Worm (Caenorhabditis elegans) whole organism, L2 larva: ENCODE measurements around the gene sos-1.
A peak's percentile ranks its signal among the peaks of the same experiment; 100 is the strongest.
"Not testable (repeated sequence)": the region's sequence is repeated elsewhere in the genome, so short reads cannot be mapped to it uniquely, and the experiment has no call there.

Experiments
- C34F6.9 ChIP-seq: fragments of 150-350 bp; optimal IDR thresholded peaks from 2 replicates; lab custom pipeline; 2014; ENCODE audit warnings: missing biosample characterization, missing genetic modification characterization
- F13H6.1 ChIP-seq: sonication (generic microtip); optimal IDR thresholded peaks from 2 replicates; lab custom pipeline; 2016; ENCODE audit warnings: missing genetic modification characterization, missing compliant biosample characterization
- Y55F3AM.14 ChIP-seq: fragments of 200-800 bp; sonication (Bioruptor generic); optimal IDR thresholded peaks from 2 replicates; lab custom pipeline; 2018; ENCODE audit warnings: mild to moderate bottlenecking, missing genetic modification characterization, missing compliant biosample characterization
- ZK546.5 ChIP-seq: sonication (generic microtip); optimal IDR thresholded peaks from 2 replicates; lab custom pipeline; 2017; ENCODE audit warnings: missing biosample characterization, missing genetic modification characterization
- alr-1 ChIP-seq: fragments of 150-350 bp; optimal IDR thresholded peaks from 2 replicates; lab custom pipeline; 2014; ENCODE audit warnings: missing biosample characterization, missing genetic modification characterization
- blmp-1 ChIP-seq: sonication (generic microtip); optimal IDR thresholded peaks from 2 replicates; lab custom pipeline; 2017; ENCODE audit warnings: missing genetic modification characterization, mild to moderate bottlenecking, missing compliant biosample characterization, antibody characterized with exemption, moderate library complexity; ENCODE audit not compliant: insufficient read depth
- ceh-82 ChIP-seq: fragments of 150-350 bp; optimal IDR thresholded peaks from 2 replicates; lab custom pipeline; 2014; ENCODE audit warnings: missing biosample characterization, missing genetic modification characterization
- crh-2 ChIP-seq: sonication (generic microtip); optimal IDR thresholded peaks from 2 replicates; lab custom pipeline; 2017; ENCODE audit warnings: missing biosample characterization, missing genetic modification characterization
- egl-27 ChIP-seq: sonication (generic microtip); optimal IDR thresholded peaks from 3 replicates; lab custom pipeline; 2017; ENCODE audit warnings: missing biosample characterization, missing genetic modification reagents, missing genetic modification characterization
- elt-1 ChIP-seq: fragments of 150-350 bp; optimal IDR thresholded peaks from 2 replicates; lab custom pipeline; 2014; ENCODE audit warnings: missing biosample characterization, missing genetic modification characterization
- elt-3 ChIP-seq: sonication (generic microtip); optimal IDR thresholded peaks from 2 replicates; lab custom pipeline; 2017; ENCODE audit warnings: missing biosample characterization, missing genetic modification characterization
- fos-1 ChIP-seq: fragments of 150-350 bp; optimal IDR thresholded peaks from 2 replicates; lab custom pipeline; 2014; ENCODE audit warnings: missing biosample characterization, missing genetic modification characterization
- gmeb-1 ChIP-seq: fragments of 150-350 bp; optimal IDR thresholded peaks from 2 replicates; lab custom pipeline; 2014; ENCODE audit warnings: missing biosample characterization, missing genetic modification characterization
- lin-11 ChIP-seq: fragments of 150-350 bp; sonication (generic microtip); optimal IDR thresholded peaks from 2 replicates; lab custom pipeline; 2014; ENCODE audit warnings: missing biosample characterization, missing genetic modification characterization, inconsistent platforms, mixed read lengths
- lin-13 ChIP-seq: fragments of 150-350 bp; optimal IDR thresholded peaks from 2 replicates; lab custom pipeline; 2014; ENCODE audit warnings: missing biosample characterization, missing genetic modification reagents, missing genetic modification characterization
- lin-39 ChIP-seq: fragments of 150-350 bp; optimal IDR thresholded peaks from 2 replicates; lab custom pipeline; 2014; ENCODE audit warnings: missing biosample characterization, missing genetic modification reagents, missing genetic modification characterization
- lsy-2 ChIP-seq, 2 experiments: fragments of 150-350 bp in 1 of 2; sonication (generic microtip) in 1 of 2; optimal IDR thresholded peaks; 2 replicates each; lab custom pipeline; 2014 to 2017; ENCODE audit warnings: missing biosample characterization in 2 of 2, missing genetic modification characterization in 2 of 2
- mab-5 ChIP-seq: fragments of 150-350 bp; optimal IDR thresholded peaks from 2 replicates; lab custom pipeline; 2014; ENCODE audit warnings: missing biosample characterization, missing genetic modification characterization
- mbf-1 ChIP-seq: sonication (generic microtip); optimal IDR thresholded peaks from 2 replicates; lab custom pipeline; 2017; ENCODE audit warnings: missing biosample characterization, missing genetic modification characterization
- mdl-1 ChIP-seq, 2 experiments: fragments of 150-350 bp in 1 of 2; sonication (generic microtip) in 1 of 2; optimal IDR thresholded peaks; 2 replicates each; lab custom pipeline; 2017; ENCODE audit warnings: missing biosample characterization in 2 of 2, missing genetic modification characterization in 2 of 2
- nhr-10 ChIP-seq: sonication (generic microtip); optimal IDR thresholded peaks from 2 replicates; lab custom pipeline; 2017; ENCODE audit warnings: missing biosample characterization, missing genetic modification characterization
- nhr-11 ChIP-seq: fragments of 150-350 bp; optimal IDR thresholded peaks from 2 replicates; lab custom pipeline; 2014; ENCODE audit warnings: missing biosample characterization, missing genetic modification characterization
- nhr-12 ChIP-seq: fragments of 150-350 bp; optimal IDR thresholded peaks from 2 replicates; lab custom pipeline; 2014; ENCODE audit warnings: missing biosample characterization, missing genetic modification characterization
- nhr-129 ChIP-seq: fragments of 150-350 bp; optimal IDR thresholded peaks from 2 replicates; lab custom pipeline; 2014; ENCODE audit warnings: missing biosample characterization, missing genetic modification characterization
- nhr-21 ChIP-seq: fragments of 150-350 bp; optimal IDR thresholded peaks from 2 replicates; lab custom pipeline; 2014; ENCODE audit warnings: missing biosample characterization, missing genetic modification characterization
- nhr-23 ChIP-seq: fragments of 150-350 bp; optimal IDR thresholded peaks from 2 replicates; lab custom pipeline; 2014; ENCODE audit warnings: missing biosample characterization, missing genetic modification reagents, missing genetic modification characterization
- nhr-237 ChIP-seq: fragments of 150-350 bp; optimal IDR thresholded peaks from 2 replicates; lab custom pipeline; 2014; ENCODE audit warnings: missing biosample characterization, missing genetic modification characterization
- nhr-25 ChIP-seq: fragments of 150-350 bp; sonication (generic microtip); optimal IDR thresholded peaks from 3 replicates; lab custom pipeline; 2014; ENCODE audit warnings: missing biosample characterization, missing genetic modification characterization
- nhr-6 ChIP-seq: fragments of 150-350 bp; optimal IDR thresholded peaks from 2 replicates; lab custom pipeline; 2014; ENCODE audit warnings: missing biosample characterization, missing genetic modification characterization
- nhr-77 ChIP-seq: fragments of 150-350 bp; optimal IDR thresholded peaks from 2 replicates; lab custom pipeline; 2014; ENCODE audit warnings: missing biosample characterization, missing genetic modification characterization
- peb-1 ChIP-seq: fragments of 150-350 bp; optimal IDR thresholded peaks from 2 replicates; lab custom pipeline; 2014; ENCODE audit warnings: missing biosample characterization, missing genetic modification characterization
- sem-4 ChIP-seq: fragments of 150-350 bp; optimal IDR thresholded peaks from 2 replicates; lab custom pipeline; 2014; ENCODE audit warnings: missing biosample characterization, missing genetic modification reagents, missing genetic modification characterization
- skn-1 ChIP-seq: sonication (generic microtip); optimal IDR thresholded peaks from 2 replicates; lab custom pipeline; 2017; ENCODE audit warnings: missing biosample characterization, missing genetic modification characterization
- sma-3 ChIP-seq: sonication (generic microtip); optimal IDR thresholded peaks from 2 replicates; lab custom pipeline; 2016; ENCODE audit warnings: missing genetic modification reagents, missing genetic modification characterization, missing compliant biosample characterization
- sma-9 ChIP-seq, 2 experiments: fragments of 150-350 bp in 1 of 2; sonication (generic microtip) in 1 of 2; optimal IDR thresholded peaks; 2 replicates each; lab custom pipeline; 2014 to 2016; ENCODE audit warnings: missing genetic modification characterization in 2 of 2, mild to moderate bottlenecking in 1 of 2, missing biosample characterization in 1 of 2, missing compliant biosample characterization in 1 of 2, missing genetic modification reagents in 1 of 2, moderate library complexity in 1 of 2
- snpc-4 ChIP-seq: fragments of 150-350 bp; optimal IDR thresholded peaks from 2 replicates; lab custom pipeline; 2014; ENCODE audit warnings: missing biosample characterization, missing genetic modification characterization
- unc-55 ChIP-seq: fragments of 150-350 bp; sonication (generic microtip); optimal IDR thresholded peaks from 3 replicates; lab custom pipeline; 2014; ENCODE audit warnings: missing biosample characterization, missing genetic modification reagents, missing genetic modification characterization
- unc-62 ChIP-seq: fragments of 150-350 bp; optimal IDR thresholded peaks from 2 replicates; lab custom pipeline; 2014; ENCODE audit warnings: missing biosample characterization, missing genetic modification reagents, missing genetic modification characterization
- zag-1 ChIP-seq: fragments of 150-350 bp; optimal IDR thresholded peaks from 2 replicates; lab custom pipeline; 2014; ENCODE audit warnings: missing biosample characterization, missing genetic modification characterization
- ztf-4 ChIP-seq: fragments of 150-350 bp; optimal IDR thresholded peaks from 2 replicates; lab custom pipeline; 2014; ENCODE audit warnings: missing biosample characterization, missing genetic modification characterization

Gene sos-1

DNA sequence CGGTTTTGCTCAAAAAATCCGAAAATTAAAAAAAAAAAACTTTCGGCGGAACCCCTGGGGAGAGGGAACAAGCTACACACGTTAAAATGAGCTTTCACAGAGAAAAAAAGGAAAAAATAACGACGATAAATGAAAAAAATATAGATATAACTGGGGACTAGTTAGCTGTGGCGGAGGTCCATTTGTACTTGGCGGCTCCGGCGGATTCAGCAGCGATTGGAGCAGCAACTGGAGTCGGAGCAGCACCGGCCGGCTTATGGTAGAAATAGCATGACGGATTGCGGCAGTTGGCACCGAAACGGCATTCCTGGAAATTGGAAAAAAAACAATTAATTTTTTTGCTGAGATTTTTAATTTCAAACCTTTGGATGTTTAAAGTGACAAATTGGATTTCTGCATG is 13.4 kb upstream of the sos-1 start:
- no peak for TF ChIP-seq elt-3 (tag; lab: Kevin White, UChicago)
- no peak for TF ChIP-seq nhr-6 (tag; lab: Kevin White, UChicago)
- no peak for TF ChIP-seq mab-5 (tag; lab: Kevin White, UChicago)
- TF ChIP-seq ceh-82 (tag; lab: Kevin White, UChicago): no peak
- TF ChIP-seq nhr-11 (tag; lab: Kevin White, UChicago): no peak
- no peak for TF ChIP-seq zag-1 (tag; lab: Kevin White, UChicago)
- no peak for TF ChIP-seq blmp-1 (tag; lab: Kevin White, UChicago)
- no peak for TF ChIP-seq nhr-21 (tag; lab: Kevin White, UChicago)
- TF ChIP-seq alr-1 (tag; lab: Kevin White, UChicago): no peak
- no peak for TF ChIP-seq nhr-25 (tag; lab: Kevin White, UChicago)
- TF ChIP-seq nhr-77 (tag; lab: Kevin White, UChicago): no peak
- no peak for TF ChIP-seq snpc-4 (tag; lab: Kevin White, UChicago)
- no peak for TF ChIP-seq ZK546.5
- TF ChIP-seq sem-4 (tag; lab: Kevin White, UChicago): no peak
- no peak for TF ChIP-seq elt-1
- TF ChIP-seq nhr-129: no peak
- TF ChIP-seq lin-11 (tag; lab: Kevin White, UChicago): no peak
- TF ChIP-seq nhr-10: no peak
- no peak for TF ChIP-seq unc-62 (GFP tag; lab: Kevin White, UChicago)
- TF ChIP-seq, all 48 proteins: peak for 0

DNA sequence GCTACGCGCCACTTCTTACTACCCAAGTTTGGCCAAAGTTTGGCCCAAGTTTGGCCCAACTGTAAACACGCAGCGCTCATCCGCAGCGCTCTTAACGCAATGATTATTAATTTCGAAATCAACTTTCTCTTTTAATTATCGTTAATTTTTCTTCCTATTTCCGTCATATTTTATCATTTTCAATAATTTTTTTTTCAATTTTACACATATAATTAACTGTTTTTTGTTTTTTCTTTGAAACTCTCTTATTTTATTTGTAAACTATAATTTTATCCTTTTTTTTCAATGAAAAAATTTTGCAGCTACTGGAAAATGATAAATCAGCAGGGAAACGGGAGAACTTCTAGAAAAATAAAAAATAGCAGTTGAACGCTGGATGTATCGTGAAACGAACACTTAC is 11.3 kb upstream of the sos-1 start, which contains the start of gene Y61A9LA.4:
Gene Y61A9LA.4 (plus strand): TSS at position 301 of the 400 bp plus-strand sequence.
- not testable (repeated sequence) for TF ChIP-seq sem-4 (tag; lab: Kevin White, UChicago); nhr-21 (tag; lab: Kevin White, UChicago); mdl-1 (tag; optimal IDR thresholded peaks at IDR 0.05; lab: Kevin White, UChicago)

DNA sequence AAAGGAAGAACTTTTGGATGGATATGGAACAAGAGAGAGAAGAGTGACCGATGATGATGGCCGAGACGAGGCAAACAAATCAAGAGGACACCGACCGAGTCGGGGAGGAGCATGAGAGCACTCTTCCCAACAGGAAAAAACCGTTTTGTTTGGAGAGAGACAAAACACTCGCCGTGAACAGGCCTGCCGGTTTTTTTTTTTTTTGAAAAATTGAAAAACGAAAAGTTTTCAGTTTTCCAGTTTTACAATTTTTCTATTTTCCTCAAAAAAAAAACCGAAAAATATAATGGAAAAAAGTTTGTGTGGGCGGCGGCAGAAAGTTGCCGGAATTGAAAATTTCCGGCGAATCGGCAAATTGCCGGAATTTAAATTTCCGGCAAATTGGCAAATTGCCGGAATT is 10.6 kb upstream of the sos-1 start, which contains the start of gene Y61A9LA.7:
Gene Y61A9LA.7 (minus strand): TSS at position 101 of the 400 bp plus-strand sequence.
- no peak for TF ChIP-seq blmp-1 (tag; lab: Kevin White, UChicago)
- TF ChIP-seq lin-39 (tag; lab: Kevin White, UChicago): no peak
- TF ChIP-seq nhr-11 (tag; lab: Kevin White, UChicago): no peak
- no peak for TF ChIP-seq skn-1
- no peak for TF ChIP-seq Y55F3AM.14 (GFP tag; lab: Kevin White, UChicago)
- TF ChIP-seq fos-1 (tag; lab: Kevin White, UChicago): no peak
- no peak for TF ChIP-seq egl-27
- TF ChIP-seq crh-2 (tag; lab: Kevin White, UChicago): no peak
- TF ChIP-seq peb-1 (tag; lab: Kevin White, UChicago): no peak
- no peak for TF ChIP-seq nhr-6 (tag; lab: Kevin White, UChicago)
- TF ChIP-seq sma-9 (GFP tag; optimal IDR thresholded peaks at IDR 0.05; lab: Kevin White, UChicago): no peak
- no peak for TF ChIP-seq sma-9 (tag; optimal IDR thresholded peaks at IDR 0.05; lab: Kevin White, UChicago)
- TF ChIP-seq ZK546.5: no peak

DNA sequence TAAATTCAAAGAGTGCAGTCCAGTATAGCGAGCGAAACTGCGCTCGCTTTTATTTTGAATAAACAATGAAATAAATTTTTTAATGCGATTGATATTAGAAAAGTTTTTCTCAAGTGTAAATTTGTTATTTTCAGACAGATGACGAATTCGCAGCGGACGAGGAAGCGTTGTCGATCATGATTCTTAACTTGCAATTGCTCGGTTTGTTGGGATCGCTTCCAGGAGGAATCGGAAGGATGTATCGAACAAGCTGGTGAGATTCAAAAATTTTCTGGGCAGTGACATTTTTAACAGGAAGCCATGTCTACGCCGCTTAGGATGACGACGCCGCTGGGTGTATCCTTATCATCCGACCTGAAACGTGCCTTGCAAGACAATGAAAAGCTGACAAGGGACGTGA is 4.5 kb upstream of the sos-1 start, which contains the start of gene Y61A9LA.12:
Gene Y61A9LA.12 (plus strand): TSS at position 301 of the 400 bp plus-strand sequence.
- TF ChIP-seq ceh-82 (tag; lab: Kevin White, UChicago); mbf-1 (tag; lab: Kevin White, UChicago); Y55F3AM.14 (GFP tag; lab: Kevin White, UChicago): not testable (repeated sequence)

ce11 chrV:4551911-4552310 is 2.8 kb upstream of the sos-1 start:
- peak; percentile 17 for TF ChIP-seq unc-55 (GFP tag; lab: Kevin White, UChicago)
- no peak for TF ChIP-seq nhr-11 (tag; lab: Kevin White, UChicago)

- TF ChIP-seq F13H6.1 (tag; lab: Kevin White, UChicago) (peak; percentile 53), sem-4 (tag; lab: Kevin White, UChicago) (peak; percentile 40), mbf-1 (tag; lab: Kevin White, UChicago) (no peak), nhr-21 (tag; lab: Kevin White, UChicago) (peak; percentile 35), crh-2 (tag; lab: Kevin White, UChicago) (peak; percentile 21), lsy-2 (tag; optimal IDR thresholded peaks at IDR 0.05; lab: Kevin White, UChicago) (peak in 1 of 2 experiments; percentile 41), blmp-1 (tag; lab: Kevin White, UChicago) (peak; percentile 40), C34F6.9 (tag; lab: Kevin White, UChicago) (peak; percentile 5), nhr-237 (tag; lab: Kevin White, UChicago) (no peak), alr-1 (tag; lab: Kevin White, UChicago) (no peak), ztf-4 (no peak), mdl-1 (tag; optimal IDR thresholded peaks at IDR 0.05; lab: Kevin White, UChicago) (no peak), fos-1 (tag; lab: Kevin White, UChicago) (peak; percentile 54), nhr-25 (tag; lab: Kevin White, UChicago) (peak; percentile 69), nhr-23 (tag; lab: Kevin White, UChicago) (no peak), unc-55 (GFP tag; lab: Kevin White, UChicago) (peak; percentile 38), lin-13 (peak; percentile 1), nhr-12 (tag; lab: Kevin White, UChicago) (no peak), sma-3 (GFP tag; lab: Kevin White, UChicago) (peak; percentile 68), nhr-129 (peak; percentile 67), gmeb-1 (tag; lab: Kevin White, UChicago) (peak; percentile 8)
Observed at ce11 chrV:4550459-4550858, 1.4 kb upstream of the sos-1 start.
